Fruit fly (Drosophila melanogaster) whole organism, embryonic: ENCODE data around the gene CG43894.

ENCODE experiments used
- B-H2 ChIP-seq: fragments of 200-800 bp; sonication (Bioruptor generic); optimal IDR thresholded peaks from 2 replicates; lab custom pipeline; 2018; ENCODE audit warnings: missing biosample characterization, mild to moderate bottlenecking, missing genetic modification characterization
- BtbVII ChIP-seq: fragments of 200-800 bp; sonication (Bioruptor generic); optimal IDR thresholded peaks from 3 replicates; lab custom pipeline; 2017; ENCODE audit warnings: missing biosample characterization, mild to moderate bottlenecking, missing genetic modification characterization
- CG10543 ChIP-seq: fragments of 200-800 bp; sonication (Bioruptor generic); optimal IDR thresholded peaks from 3 replicates; lab custom pipeline; 2017; ENCODE audit warnings: missing biosample characterization, mild to moderate bottlenecking, missing genetic modification characterization, moderate library complexity
- CG11247 ChIP-seq: fragments of 200-800 bp; sonication (Bioruptor generic); IDR thresholded peaks from 2 replicates; pipeline ENCODE4 v1.3.6; 2022; ENCODE audit warnings: missing biosample characterization, missing genetic modification characterization
- CG11398 ChIP-seq: fragments of 200-800 bp; sonication (Bioruptor generic); optimal IDR thresholded peaks from 2 replicates; lab custom pipeline; 2016; ENCODE audit warnings: missing biosample characterization, missing genetic modification characterization
- CG11560 ChIP-seq: fragments of 200-800 bp; sonication (Bioruptor generic); IDR thresholded peaks from 3 replicates; pipeline ENCODE4 v1.3.6; 2022; ENCODE audit warnings: missing biosample characterization, missing genetic modification characterization
- CG12942 ChIP-seq: fragments of 200-800 bp; sonication (Bioruptor generic); optimal IDR thresholded peaks from 3 replicates; lab custom pipeline; 2016; ENCODE audit warnings: missing biosample characterization, missing genetic modification characterization
- CG18262 ChIP-seq: fragments of 200-800 bp; optimal IDR thresholded peaks from 3 replicates; lab custom pipeline; 2019; ENCODE audit warnings: missing biosample characterization, mild to moderate bottlenecking, missing genetic modification characterization, moderate library complexity
- CG33557 ChIP-seq: fragments of 200-800 bp; sonication (Bioruptor generic); optimal IDR thresholded peaks from 2 replicates; lab custom pipeline; 2019; ENCODE audit warnings: missing biosample characterization, mild to moderate bottlenecking, missing genetic modification characterization, moderate library complexity
- CG3995 ChIP-seq: fragments of 200-800 bp; sonication (Bioruptor generic); optimal IDR thresholded peaks from 3 replicates; lab custom pipeline; 2016; ENCODE audit warnings: missing biosample characterization, missing genetic modification characterization
- CG42726 ChIP-seq: fragments of 200-800 bp; sonication (Bioruptor generic); IDR thresholded peaks from 2 replicates; pipeline ENCODE4 v1.3.6; 2022; ENCODE audit warnings: missing biosample characterization, missing genetic modification characterization; ENCODE audit not compliant: partially characterized antibody
- CG43689 ChIP-seq: fragments of 200-800 bp; sonication (Bioruptor generic); IDR thresholded peaks from 2 replicates; pipeline ENCODE4 v1.3.6; 2022; ENCODE audit warnings: missing biosample characterization, missing genetic modification characterization
- CG4730 ChIP-seq: fragments of 200-800 bp; sonication (Bioruptor generic); IDR thresholded peaks from 2 replicates; pipeline ENCODE4 v1.3.6; 2022; ENCODE audit warnings: missing biosample characterization, missing genetic modification characterization
- CG5245 ChIP-seq: fragments of 200-800 bp; sonication (Bioruptor generic); optimal IDR thresholded peaks from 3 replicates; lab custom pipeline; 2016; ENCODE audit warnings: missing biosample characterization, missing genetic modification characterization
- CG6654 ChIP-seq: fragments of 200-800 bp; sonication (Bioruptor generic); optimal IDR thresholded peaks from 2 replicates; lab custom pipeline; 2017; ENCODE audit warnings: missing biosample characterization, mild to moderate bottlenecking, missing genetic modification characterization
- CG6791 ChIP-seq: fragments of 200-800 bp; sonication (Bioruptor generic); IDR thresholded peaks from 3 replicates; pipeline ENCODE4 v1.3.6; 2022; ENCODE audit warnings: missing biosample characterization, missing genetic modification characterization; ENCODE audit not compliant: partially characterized antibody
- CG7786 ChIP-seq: fragments of 200-800 bp; sonication (Bioruptor generic); optimal IDR thresholded peaks from 2 replicates; lab custom pipeline; 2016; ENCODE audit warnings: missing biosample characterization, missing genetic modification characterization
- CG7839 ChIP-seq: fragments of 200-800 bp; sonication (Bioruptor generic); optimal IDR thresholded peaks from 3 replicates; lab custom pipeline; 2018; ENCODE audit warnings: missing biosample characterization, mild to moderate bottlenecking, missing genetic modification characterization, moderate library complexity
- CG8089 ChIP-seq: fragments of 200-800 bp; sonication (Bioruptor generic); optimal IDR thresholded peaks from 3 replicates; lab custom pipeline; 2016; ENCODE audit warnings: missing biosample characterization, missing genetic modification characterization
- CrebB ChIP-seq: fragments of 200-800 bp; sonication (Bioruptor generic); optimal IDR thresholded peaks from 3 replicates; lab custom pipeline; 2018; ENCODE audit warnings: missing biosample characterization, mild to moderate bottlenecking, missing genetic modification characterization
- Dref ChIP-seq: fragments of 200-800 bp; sonication (Bioruptor generic); IDR thresholded peaks from 2 replicates; pipeline ENCODE4 v1.3.6; 2022; ENCODE audit warnings: missing biosample characterization, missing genetic modification characterization
- Eip74EF ChIP-seq, 2 experiments: fragments of 200-800 bp in 1 of 2; fragments of >200 bp in 1 of 2; sonication (Bioruptor generic) in 1 of 2; optimal IDR thresholded peaks; 2 replicates each; lab custom pipeline; 2017 to 2019; ENCODE audit warnings: missing biosample characterization in 2 of 2, missing genetic modification characterization in 2 of 2, mild to moderate bottlenecking in 1 of 2, moderate library complexity in 1 of 2
- MTF-1 ChIP-seq: fragments of 200-800 bp; sonication (Bioruptor generic); optimal IDR thresholded peaks from 2 replicates; lab custom pipeline; 2018; ENCODE audit warnings: missing biosample characterization, mild to moderate bottlenecking, missing genetic modification characterization, borderline replicate concordance
- Med ChIP-seq: fragments of 200-800 bp; sonication (Bioruptor generic); peaks from one replicate; lab custom pipeline; 2016; ENCODE audit warnings: missing biosample characterization, missing genetic modification characterization, mild to moderate bottlenecking, inconsistent platforms, moderate library complexity
- Meics ChIP-seq: fragments of 200-800 bp; sonication (Bioruptor generic); optimal IDR thresholded peaks from 2 replicates; lab custom pipeline; 2017; ENCODE audit warnings: missing biosample characterization, mild to moderate bottlenecking, missing genetic modification characterization
- Oaz ChIP-seq: fragments of 200-800 bp; sonication (Bioruptor generic); IDR thresholded peaks from 2 replicates; pipeline ENCODE4 v1.3.6; 2022; ENCODE audit warnings: missing biosample characterization, missing genetic modification characterization
- Pdp1 ChIP-seq, 2 experiments: fragments of 200-800 bp; sonication (Bioruptor generic); optimal IDR thresholded peaks; 3 replicates each; lab custom pipeline; 2016; ENCODE audit warnings: missing biosample characterization in 2 of 2, missing genetic modification characterization in 2 of 2, mild to moderate bottlenecking in 1 of 2, moderate library complexity in 1 of 2
- Usf ChIP-seq: fragments of 200-800 bp; sonication (Bioruptor generic); optimal IDR thresholded peaks from 2 replicates; lab custom pipeline; 2017; ENCODE audit warnings: missing genotype, missing biosample characterization, missing genetic modification characterization
- bsh ChIP-seq, 2 experiments: fragments of 200-800 bp; sonication (Bioruptor generic); optimal IDR thresholded peaks; 2 replicates each; lab custom pipeline; 2017 to 2018; ENCODE audit warnings: mild to moderate bottlenecking in 2 of 2, missing biosample characterization in 2 of 2, missing genetic modification characterization in 2 of 2, moderate library complexity in 1 of 2
- chinmo ChIP-seq: fragments of 200-800 bp; sonication (Bioruptor generic); IDR thresholded peaks from 4 replicates; pipeline ENCODE4 v1.3.6; 2022; ENCODE audit warnings: missing biosample characterization, missing genetic modification characterization; ENCODE audit not compliant: partially characterized antibody
- ci ChIP-seq: fragments of 200-800 bp; sonication (Bioruptor generic); IDR thresholded peaks from 3 replicates; pipeline ENCODE4 v1.3.6; 2022; ENCODE audit warnings: missing biosample characterization, missing genetic modification characterization
- dmrt11E ChIP-seq: fragments of 200-800 bp; sonication (Bioruptor generic); optimal IDR thresholded peaks from 3 replicates; lab custom pipeline; 2018; ENCODE audit warnings: missing biosample characterization, mild to moderate bottlenecking, missing genetic modification characterization, moderate library complexity
- ems ChIP-seq: fragments of 200-800 bp; sonication (Bioruptor generic); optimal IDR thresholded peaks from 3 replicates; lab custom pipeline; 2016; ENCODE audit warnings: missing biosample characterization, missing genetic modification characterization
- gem ChIP-seq: fragments of 200-800 bp; sonication (Bioruptor generic); optimal IDR thresholded peaks from 2 replicates; lab custom pipeline; 2019; ENCODE audit warnings: missing biosample characterization, mild to moderate bottlenecking, missing genetic modification characterization, moderate library complexity
- h ChIP-seq: fragments of >200 bp; optimal IDR thresholded peaks from 2 replicates; lab custom pipeline; 2017
- lab ChIP-seq: fragments of 200-800 bp; sonication (Bioruptor generic); optimal IDR thresholded peaks from 3 replicates; lab custom pipeline; 2017; ENCODE audit warnings: missing biosample characterization, missing genetic modification characterization, mild to moderate bottlenecking, moderate library complexity, missing genetic modification reagents
- nerfin-1 ChIP-seq: fragments of 200-800 bp; sonication (Bioruptor generic); optimal IDR thresholded peaks from 3 replicates; lab custom pipeline; 2019; ENCODE audit warnings: missing biosample characterization, mild to moderate bottlenecking, missing genetic modification characterization, moderate library complexity
- pho ChIP-seq: fragments of 200-800 bp; sonication (Bioruptor generic); optimal IDR thresholded peaks from 2 replicates; lab custom pipeline; 2016; ENCODE audit warnings: missing biosample characterization, missing genetic modification characterization
- sc ChIP-seq, 3 experiments: fragments of >200 bp in 2 of 3; fragments of 200-800 bp in 1 of 3; sonication (Bioruptor generic) in 1 of 3; optimal IDR thresholded peaks; 2 replicates in 2 of 3; 3 replicates in 1 of 3; lab custom pipeline; 2017; ENCODE audit warnings: mild to moderate bottlenecking in 1 of 3, missing biosample characterization in 1 of 3, missing genetic modification characterization in 1 of 3, missing genetic modification reagents in 1 of 3
- seq ChIP-seq: fragments of 200-800 bp; sonication (Bioruptor generic); IDR thresholded peaks from 2 replicates; pipeline ENCODE4 v1.3.6; 2022; ENCODE audit warnings: missing biosample characterization, missing genetic modification characterization
- sima ChIP-seq: fragments of 200-800 bp; sonication (Bioruptor generic); optimal IDR thresholded peaks from 2 replicates; lab custom pipeline; 2016; ENCODE audit warnings: missing biosample characterization, missing genetic modification characterization
- slp2 ChIP-seq: fragments of 200-800 bp; sonication (Bioruptor generic); optimal IDR thresholded peaks from 2 replicates; lab custom pipeline; 2016; ENCODE audit warnings: missing biosample characterization, missing genetic modification characterization
- sna ChIP-seq: fragments of 200-800 bp; sonication (Bioruptor generic); IDR thresholded peaks from 2 replicates; pipeline ENCODE4 v1.3.6; 2022; ENCODE audit warnings: missing biosample characterization, missing genetic modification characterization; ENCODE audit not compliant: partially characterized antibody
- tap ChIP-seq: fragments of 200-800 bp; optimal IDR thresholded peaks from 3 replicates; lab custom pipeline; 2019; ENCODE audit warnings: missing biosample characterization, mild to moderate bottlenecking, missing genetic modification characterization, moderate library complexity
- tio ChIP-seq: fragments of 200-800 bp; sonication (Bioruptor generic); optimal IDR thresholded peaks from 2 replicates; lab custom pipeline; 2017; ENCODE audit warnings: missing biosample characterization, missing genetic modification characterization, inconsistent platforms
- tx ChIP-seq: fragments of 200-800 bp; sonication (Bioruptor generic); optimal IDR thresholded peaks from 2 replicates; lab custom pipeline; 2016; ENCODE audit warnings: missing biosample characterization, missing genetic modification characterization
- zen ChIP-seq: fragments of 200-800 bp; sonication (Bioruptor generic); optimal IDR thresholded peaks from 3 replicates; lab custom pipeline; 2018; ENCODE audit warnings: missing biosample characterization, mild to moderate bottlenecking, missing genetic modification characterization, moderate library complexity

Gene CG43894

DNA sequence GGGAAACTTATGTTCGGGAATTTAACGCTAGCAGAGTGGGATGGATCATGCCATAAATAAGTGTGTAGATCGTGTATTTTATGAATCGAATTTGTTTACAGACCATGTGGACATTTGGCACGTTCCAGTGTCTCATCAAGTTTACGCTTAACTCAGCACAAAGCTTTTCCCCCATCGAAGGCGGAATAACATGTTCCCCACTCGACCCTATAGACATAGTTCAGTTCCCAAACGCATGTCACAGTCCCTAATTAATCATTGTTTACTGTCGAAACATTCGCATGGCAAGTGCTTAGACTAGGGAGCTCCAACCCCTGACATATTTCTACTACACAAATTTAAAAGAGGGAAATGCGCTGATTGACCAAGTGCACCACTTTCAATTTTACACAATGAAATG, 48.1 kb upstream of the CG43894 start (continued):
- TF ChIP-seq bsh (GFP tag; optimal IDR thresholded peaks at IDR 0.05; lab: Kevin White, UChicago), result peak in 1 of 2 experiments; percentile 30
- no peak for TF ChIP-seq zen
- TF ChIP-seq seq, result no peak
- no peak for TF ChIP-seq Usf (GFP tag; lab: Kevin White, UChicago)
- no peak for TF ChIP-seq CG43689 (GFP tag; lab: Robert Waterston, UW)
- TF ChIP-seq h (lab: Kevin White, UChicago), result no peak
- TF ChIP-seq CG3995, result no peak
- no peak for TF ChIP-seq CG6791 (GFP tag; lab: Robert Waterston, UW)
- no peak for TF ChIP-seq sc (optimal IDR thresholded peaks at IDR 0.05; lab: Kevin White, UChicago)
- peak; percentile 22 for TF ChIP-seq sc (GFP tag; optimal IDR thresholded peaks at IDR 0.05; lab: Kevin White, UChicago)
- no peak for TF ChIP-seq B-H2 (GFP tag; lab: Kevin White, UChicago)
- no peak for TF ChIP-seq CG4730 (GFP tag; lab: Robert Waterston, UW)
- no peak for TF ChIP-seq Meics
- peak; percentile 22 for TF ChIP-seq lab (GFP tag; lab: Kevin White, UChicago)
- no peak for TF ChIP-seq nerfin-1 (tag; lab: Kevin White, UChicago)
- no peak for TF ChIP-seq sna (GFP tag; lab: Robert Waterston, UW)
- no peak for TF ChIP-seq ems
- TF ChIP-seq CG5245, result no peak
- 0 out of 4 replicates have a peak, but pooled peaks have one; percentile 9 for TF ChIP-seq chinmo (GFP tag; lab: Robert Waterston, UW)
- no peak for TF ChIP-seq Oaz (GFP tag; lab: Robert Waterston, UW)
- TF ChIP-seq CG33557 (GFP tag; lab: Kevin White, UChicago), result peak; percentile 28
- no peak for TF ChIP-seq sima (GFP tag; lab: Kevin White, UChicago)
- TF ChIP-seq CG18262 (tag; lab: Kevin White, UChicago), result no peak
- TF ChIP-seq CrebB (tag; lab: Kevin White, UChicago), result peak; percentile 8
- no peak for TF ChIP-seq pho
- TF ChIP-seq MTF-1 (GFP tag; lab: Kevin White, UChicago), result no peak

DNA sequence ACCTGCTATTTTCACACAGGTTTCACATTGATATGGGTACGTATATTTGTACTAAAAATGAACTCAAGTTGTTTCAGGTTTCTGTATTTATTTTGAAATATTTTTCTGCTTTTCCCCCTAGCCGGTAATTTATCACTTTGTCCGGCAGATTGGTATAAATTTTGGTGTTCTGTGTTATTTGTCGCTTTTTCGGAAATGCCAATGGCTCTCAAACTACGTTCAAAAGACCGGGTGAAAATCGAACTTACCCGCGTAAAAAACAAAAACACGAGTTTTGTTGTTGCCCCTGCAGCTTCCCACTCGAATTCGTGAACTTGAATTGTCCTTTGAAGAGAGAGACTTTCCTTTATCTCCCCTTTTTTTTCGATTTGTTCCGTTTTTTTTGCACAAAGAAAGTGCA, 47.0 kb upstream of the CG43894 start:
- TF ChIP-seq ci (GFP tag; lab: Robert Waterston, UW), result no peak
- no peak for TF ChIP-seq Pdp1 (GFP tag; optimal IDR thresholded peaks at IDR 0.05; lab: Kevin White, UChicago)
- TF ChIP-seq CG12942 (GFP tag; lab: Kevin White, UChicago), result no peak
- no peak for TF ChIP-seq tap (tag; lab: Kevin White, UChicago)
- peak; percentile 94 for TF ChIP-seq CG6654 (GFP tag; lab: Kevin White, UChicago)
- TF ChIP-seq BtbVII (GFP tag; lab: Kevin White, UChicago), result no peak
- no peak for TF ChIP-seq Dref (GFP tag; lab: Robert Waterston, UW)
- no peak for TF ChIP-seq CG8089 (GFP tag; lab: Kevin White, UChicago)

DNA sequence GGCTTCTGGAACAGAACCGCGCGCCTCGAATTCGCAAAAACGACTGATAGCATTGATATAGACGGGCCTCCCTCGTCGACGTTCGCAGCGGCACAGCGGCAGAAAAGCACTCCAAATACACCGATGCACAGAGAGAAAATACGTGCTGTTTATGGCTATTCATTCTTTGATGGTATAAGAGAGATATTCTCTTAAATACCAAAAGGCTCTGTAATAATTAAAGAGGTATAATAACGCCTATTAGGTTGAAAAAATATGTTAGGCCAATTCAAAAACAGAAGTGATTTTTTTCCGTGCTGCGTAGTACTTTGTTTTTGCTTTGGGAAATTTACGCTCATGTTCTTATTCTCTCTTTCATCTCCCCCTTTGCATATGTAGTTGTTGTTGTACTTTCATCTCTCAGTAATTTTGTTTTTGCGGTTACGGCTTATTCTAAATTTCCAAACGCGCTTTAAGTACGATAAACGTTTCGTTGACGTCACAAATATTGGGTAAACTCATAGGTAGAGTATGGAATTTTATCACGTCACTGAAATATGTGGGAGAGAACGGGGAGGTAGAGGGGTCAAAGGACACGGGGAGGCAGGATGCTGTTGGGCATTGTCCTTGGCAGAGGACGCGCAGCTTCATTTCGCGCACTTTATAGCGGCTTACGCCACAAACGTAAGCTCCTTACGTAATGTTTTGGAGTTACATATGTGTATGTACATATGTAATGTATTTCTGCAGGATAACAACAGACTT, 46.3 kb upstream of the CG43894 start, which contains the start of gene nebu:
nebu (minus strand) TSS at position 51 of the 744 bp plus-strand sequence.
- TF ChIP-seq CG11398 (GFP tag; lab: Kevin White, UChicago) (peak; percentile 90), CG11560 (no peak; the same call in 1 of the 3 replicates), slp2 (GFP tag; lab: Kevin White, UChicago) (peak; percentile 92), dmrt11E (tag; lab: Kevin White, UChicago) (peak; percentile 78), gem (peak; percentile 96), CG7839 (tag; lab: Kevin White, UChicago) (peak; percentile 97), CG6791 (GFP tag; lab: Robert Waterston, UW) (no peak), Med (GFP tag; lab: Kevin White, UChicago) (peak; percentile 99), tio (GFP tag; lab: Kevin White, UChicago) (peak; percentile 94), tx (GFP tag; lab: Kevin White, UChicago) (peak; percentile 96), Eip74EF (GFP tag; optimal IDR thresholded peaks at IDR 0.05; lab: Kevin White, UChicago) (peak in 1 of 2 experiments; percentile 88), CG10543 (GFP tag; lab: Kevin White, UChicago) (peak; percentile 94), CG7786 (GFP tag; lab: Kevin White, UChicago) (peak; percentile 99), CG42726 (GFP tag; lab: Robert Waterston, UW) (no peak), CG11247 (GFP tag; lab: Robert Waterston, UW) (peak; percentile 96)
